Fruit fly (Drosophila melanogaster) whole organism, embryonic: Measurements from ENCODE around the gene UQCR-14.
A peak's percentile ranks its signal among the peaks of the same experiment; 100 is the strongest.

Experiments
- Ada2b ChIP-seq: fragments of 200-800 bp; sonication (Bioruptor generic); IDR thresholded peaks from 2 replicates; pipeline ENCODE4 v1.3.6; 2022; ENCODE audit warnings: missing biosample characterization, missing genetic modification characterization
- Aef1 ChIP-seq: fragments of 200-800 bp; sonication (Bioruptor generic); IDR thresholded peaks from 3 replicates; pipeline ENCODE4 v1.3.6; 2022; ENCODE audit warnings: missing biosample characterization, missing genetic modification characterization
- Antp ChIP-seq: fragments of 200-800 bp; sonication (Bioruptor generic); optimal IDR thresholded peaks from 3 replicates; lab custom pipeline; 2016; ENCODE audit warnings: missing biosample characterization, missing genetic modification characterization
- CG11723 ChIP-seq: fragments of 200-800 bp; sonication (Bioruptor generic); optimal IDR thresholded peaks from 2 replicates; lab custom pipeline; 2017; ENCODE audit warnings: missing biosample characterization, mild to moderate bottlenecking, missing genetic modification characterization
- CG1233 ChIP-seq: fragments of 200-800 bp; sonication (Bioruptor generic); optimal IDR thresholded peaks from 4 replicates; lab custom pipeline; 2018; ENCODE audit warnings: missing biosample characterization, mild to moderate bottlenecking, missing genetic modification characterization
- CG12942 ChIP-seq: fragments of 200-800 bp; sonication (Bioruptor generic); optimal IDR thresholded peaks from 3 replicates; lab custom pipeline; 2016; ENCODE audit warnings: missing biosample characterization, missing genetic modification characterization
- CG13287 ChIP-seq: fragments of 200-800 bp; sonication (Bioruptor generic); IDR thresholded peaks from 2 replicates; pipeline ENCODE4 v1.3.6; 2022; ENCODE audit warnings: missing biosample characterization, missing genetic modification characterization; ENCODE audit not compliant: partially characterized antibody
- CG14710 ChIP-seq: fragments of 200-800 bp; sonication (Bioruptor generic); optimal IDR thresholded peaks from 3 replicates; lab custom pipeline; 2019; ENCODE audit warnings: missing biosample characterization, mild to moderate bottlenecking, missing genetic modification characterization, moderate library complexity
- CG15514 ChIP-seq: fragments of 200-800 bp; sonication (Bioruptor generic); optimal IDR thresholded peaks from 3 replicates; lab custom pipeline; 2017; ENCODE audit warnings: missing biosample characterization, missing genetic modification characterization, mild to moderate bottlenecking, moderate library complexity, missing genetic modification reagents
- CG2116 ChIP-seq: fragments of 200-800 bp; sonication (Bioruptor generic); optimal IDR thresholded peaks from 3 replicates; lab custom pipeline; 2018; ENCODE audit warnings: missing biosample characterization, mild to moderate bottlenecking, missing genetic modification characterization
- CG2120 ChIP-seq: fragments of 200-800 bp; sonication (Bioruptor generic); optimal IDR thresholded peaks from 3 replicates; lab custom pipeline; 2016; ENCODE audit warnings: missing biosample characterization, missing genetic modification characterization
- CG33213 ChIP-seq: fragments of 200-800 bp; sonication (Bioruptor generic); optimal IDR thresholded peaks from 3 replicates; lab custom pipeline; 2016; ENCODE audit warnings: missing biosample characterization, missing genetic modification characterization
- CG34376 ChIP-seq: fragments of 200-800 bp; sonication (Bioruptor generic); optimal IDR thresholded peaks from 2 replicates; lab custom pipeline; 2018; ENCODE audit warnings: missing biosample characterization, mild to moderate bottlenecking, missing genetic modification characterization
- CG3726 ChIP-seq: fragments of 200-800 bp; sonication (Bioruptor generic); IDR thresholded peaks from 3 replicates; pipeline ENCODE4, ENCODE4 v1.3.6; 2022; ENCODE audit warnings: missing biosample characterization, missing genetic modification characterization
- CG43689 ChIP-seq: fragments of 200-800 bp; sonication (Bioruptor generic); IDR thresholded peaks from 2 replicates; pipeline ENCODE4 v1.3.6; 2022; ENCODE audit warnings: missing biosample characterization, missing genetic modification characterization
- CG4820 ChIP-seq: fragments of 200-800 bp; sonication (Bioruptor generic); optimal IDR thresholded peaks from 3 replicates; lab custom pipeline; 2016; ENCODE audit warnings: missing biosample characterization, missing genetic modification characterization
- CG9727 ChIP-seq: fragments of 200-800 bp; sonication (Bioruptor generic); optimal IDR thresholded peaks from 3 replicates; lab custom pipeline; 2017; ENCODE audit warnings: missing biosample characterization, mild to moderate bottlenecking, missing genetic modification characterization
- CG9797 ChIP-seq: fragments of 200-800 bp; sonication (Bioruptor generic); optimal IDR thresholded peaks from 3 replicates; lab custom pipeline; 2018; ENCODE audit warnings: missing biosample characterization, mild to moderate bottlenecking, missing genetic modification characterization
- Camta ChIP-seq: fragments of 200-800 bp; sonication (Bioruptor generic); optimal IDR thresholded peaks from 2 replicates; lab custom pipeline; 2016; ENCODE audit warnings: missing biosample characterization, missing genetic modification characterization
- CoRest ChIP-seq: fragments of 200-800 bp; sonication (Bioruptor generic); optimal IDR thresholded peaks from 3 replicates; lab custom pipeline; 2018; ENCODE audit warnings: missing biosample characterization, mild to moderate bottlenecking, missing genetic modification characterization, moderate library complexity
- D19B ChIP-seq: fragments of 200-800 bp; sonication (Bioruptor generic); optimal IDR thresholded peaks from 2 replicates; lab custom pipeline; 2017; ENCODE audit warnings: missing biosample characterization, mild to moderate bottlenecking, missing genetic modification characterization
- Fer1 ChIP-seq: fragments of 200-800 bp; sonication (Bioruptor generic); optimal IDR thresholded peaks from 2 replicates; lab custom pipeline; 2017; ENCODE audit warnings: missing biosample characterization, mild to moderate bottlenecking, missing genetic modification characterization
- H15 ChIP-seq: fragments of 200-800 bp; sonication (Bioruptor generic); IDR thresholded peaks from 3 replicates; pipeline ENCODE4 v1.3.6; 2022; ENCODE audit warnings: missing biosample characterization, missing genetic modification characterization
- H2.0 ChIP-seq: fragments of 200-800 bp; sonication (Bioruptor generic); IDR thresholded peaks from 2 replicates; pipeline ENCODE4 v1.3.6; 2022; ENCODE audit warnings: missing biosample characterization, missing genetic modification characterization
- HmgD ChIP-seq: fragments of 200-800 bp; sonication (Bioruptor generic); optimal IDR thresholded peaks from 3 replicates; lab custom pipeline; 2016; ENCODE audit warnings: missing biosample characterization, missing genetic modification characterization
- Hr51 ChIP-seq, 2 experiments: fragments of 200-800 bp; sonication (Bioruptor generic); optimal IDR thresholded peaks; 2 replicates in 1 of 2; 3 replicates in 1 of 2; lab custom pipeline; 2016 to 2018; ENCODE audit warnings: missing biosample characterization in 2 of 2, missing genetic modification characterization in 2 of 2, mild to moderate bottlenecking in 1 of 2, moderate library complexity in 1 of 2
- Max ChIP-seq: fragments of 200-800 bp; sonication (Bioruptor generic); optimal IDR thresholded peaks from 2 replicates; lab custom pipeline; 2016; ENCODE audit warnings: missing biosample characterization, mild to moderate bottlenecking, missing genetic modification characterization
- Mrtf ChIP-seq: fragments of 200-800 bp; sonication (Bioruptor generic); IDR thresholded peaks from 3 replicates; pipeline ENCODE4 v1.3.6; 2022; ENCODE audit warnings: missing biosample characterization, missing genetic modification characterization
- NFAT ChIP-seq: fragments of 200-800 bp; sonication (Bioruptor generic); IDR thresholded peaks from 2 replicates; pipeline ENCODE4 v1.3.6; 2022; ENCODE audit warnings: missing biosample characterization, missing genetic modification characterization
- Nf-YB ChIP-seq: fragments of 200-800 bp; sonication (Bioruptor generic); optimal IDR thresholded peaks from 3 replicates; lab custom pipeline; 2019; ENCODE audit warnings: missing biosample characterization, mild to moderate bottlenecking, missing genetic modification characterization, moderate library complexity
- Sox102F ChIP-seq: fragments of 200-800 bp; sonication (Bioruptor generic); optimal IDR thresholded peaks from 2 replicates; lab custom pipeline; 2018; ENCODE audit warnings: missing biosample characterization, mild to moderate bottlenecking, missing genetic modification characterization, moderate library complexity
- Sry-δ ChIP-seq: fragments of 200-800 bp; sonication (Bioruptor generic); optimal IDR thresholded peaks from 2 replicates; lab custom pipeline; 2016; ENCODE audit warnings: missing biosample characterization, missing genetic modification characterization
- amos ChIP-seq: fragments of 200-800 bp; sonication (Bioruptor generic); IDR thresholded peaks from 2 replicates; pipeline ENCODE4 v1.3.6; 2022; ENCODE audit warnings: missing biosample characterization, missing genetic modification characterization; ENCODE audit not compliant: partially characterized antibody
- bbx ChIP-seq: fragments of 200-800 bp; sonication (Bioruptor generic); IDR thresholded peaks from 2 replicates; pipeline ENCODE4 v1.3.6; 2022; ENCODE audit warnings: missing biosample characterization, missing genetic modification characterization; ENCODE audit not compliant: partially characterized antibody
- bowl ChIP-seq: fragments of 200-800 bp; sonication (Bioruptor generic); IDR thresholded peaks from 2 replicates; pipeline ENCODE4 v1.3.6; 2022; ENCODE audit warnings: missing biosample characterization, missing genetic modification characterization
- ewg ChIP-seq: fragments of 200-800 bp; sonication (Bioruptor generic); optimal IDR thresholded peaks from 3 replicates; lab custom pipeline; 2017; ENCODE audit warnings: mild to moderate bottlenecking, missing biosample characterization, missing genetic modification reagents, missing genetic modification characterization
- fd3F ChIP-seq: fragments of 200-800 bp; sonication (Bioruptor generic); optimal IDR thresholded peaks from 2 replicates; lab custom pipeline; 2018; ENCODE audit warnings: missing biosample characterization, mild to moderate bottlenecking, missing genetic modification characterization, moderate library complexity
- fd96Cb ChIP-seq: fragments of 200-800 bp; sonication (Bioruptor generic); optimal IDR thresholded peaks from 2 replicates; lab custom pipeline; 2018; ENCODE audit warnings: missing biosample characterization, mild to moderate bottlenecking, missing genetic modification characterization, moderate library complexity
- inv ChIP-seq: fragments of 200-800 bp; sonication (Bioruptor generic); IDR thresholded peaks from 2 replicates; pipeline ENCODE4 v1.3.6; 2022; ENCODE audit warnings: missing biosample characterization, missing genetic modification characterization; ENCODE audit not compliant: partially characterized antibody
- kah ChIP-seq: fragments of 200-800 bp; sonication (Bioruptor generic); optimal IDR thresholded peaks from 2 replicates; lab custom pipeline; 2018; ENCODE audit warnings: missing biosample characterization, mild to moderate bottlenecking, missing genetic modification characterization
- mam ChIP-seq: fragments of 200-800 bp; sonication (Bioruptor generic); optimal IDR thresholded peaks from 3 replicates; lab custom pipeline; 2016; ENCODE audit warnings: missing biosample characterization, missing genetic modification characterization
- nmo ChIP-seq: fragments of 200-800 bp; sonication (Bioruptor generic); optimal IDR thresholded peaks from 2 replicates; lab custom pipeline; 2018; ENCODE audit warnings: missing biosample characterization, mild to moderate bottlenecking, missing genetic modification characterization, moderate library complexity
- p53 ChIP-seq: fragments of 200-800 bp; sonication (Bioruptor generic); optimal IDR thresholded peaks from 2 replicates; lab custom pipeline; 2016; ENCODE audit warnings: missing biosample characterization, missing genetic modification characterization
- pfk ChIP-seq: fragments of 200-800 bp; sonication (Bioruptor generic); optimal IDR thresholded peaks from 2 replicates; lab custom pipeline; 2018; ENCODE audit warnings: missing biosample characterization, mild to moderate bottlenecking, missing genetic modification characterization, moderate library complexity
- ro ChIP-seq: fragments of 200-800 bp; sonication (Bioruptor generic); IDR thresholded peaks from 2 replicates; pipeline ENCODE4 v1.3.6; 2022; ENCODE audit warnings: missing biosample characterization, missing genetic modification characterization
- sim ChIP-seq: fragments of 200-800 bp; sonication (Bioruptor generic); IDR thresholded peaks from 2 replicates; pipeline ENCODE4 v1.3.6; 2022; ENCODE audit warnings: missing biosample characterization, missing genetic modification characterization
- stc ChIP-seq: fragments of 200-800 bp; sonication (Bioruptor generic); IDR thresholded peaks from 2 replicates; pipeline ENCODE4 v1.3.6; 2022; ENCODE audit warnings: missing biosample characterization, missing genetic modification characterization
- stwl ChIP-seq: fragments of 200-800 bp; sonication (Bioruptor generic); optimal IDR thresholded peaks from 3 replicates; lab custom pipeline; 2018; ENCODE audit warnings: missing biosample characterization, mild to moderate bottlenecking, missing genetic modification characterization, moderate library complexity

Gene UQCR-14

dm6 chrX:16320197-16320921 is 34.3 kb downstream of the UQCR-14 start, which contains the start of gene Cyp1 (continued):
- TF ChIP-seq fd3F (GFP tag; lab: Kevin White, UChicago) (peak; percentile 9), CG14710 (tag; lab: Kevin White, UChicago) (peak; percentile 32), CoRest (peak; percentile 32), CG12942 (GFP tag; lab: Kevin White, UChicago) (no peak), CG34376 (no peak), amos (GFP tag; lab: Robert Waterston, UW) (peak; percentile 90), H2.0 (peak; percentile 36; the same call in 1 of the 2 replicates), Nf-YB (GFP tag; lab: Kevin White, UChicago) (no peak), D19B (no peak), Camta (GFP tag; lab: Kevin White, UChicago) (no peak), Aef1 (0 out of 3 replicates have a peak, but pooled peaks have one; percentile 27), Mrtf (GFP tag; lab: Robert Waterston, UW) (no peak; the same call in 2 of the 3 replicates), ro (GFP tag; lab: Robert Waterston, UW) (no peak), kah (GFP tag; lab: Kevin White, UChicago) (no peak), H15 (GFP tag; lab: Robert Waterston, UW) (peak; percentile 29; the same call in 1 of the 3 replicates), mam (peak; percentile 18), nmo (GFP tag; lab: Kevin White, UChicago) (peak; percentile 44), pfk (GFP tag; lab: Kevin White, UChicago) (peak; percentile 98), CG9727 (peak; percentile 47), CG33213 (GFP tag; lab: Kevin White, UChicago) (no peak), Ada2b (GFP tag; lab: Robert Waterston, UW) (0 out of 2 replicates have a peak, but pooled peaks have one; percentile 31), CG2120 (GFP tag; lab: Kevin White, UChicago) (peak; percentile 54), ewg (GFP tag; lab: Kevin White, UChicago) (peak; percentile 12), p53 (GFP tag; lab: Kevin White, UChicago) (no peak), Antp (GFP tag; lab: Kevin White, UChicago) (peak; percentile 12), CG9797 (GFP tag; lab: Kevin White, UChicago) (peak; percentile 41), sim (peak; percentile 44; the same call in 1 of the 2 replicates), Fer1 (GFP tag; lab: Kevin White, UChicago) (peak; percentile 39), Hr51 (GFP tag; optimal IDR thresholded peaks at IDR 0.05; lab: Kevin White, UChicago) (peak in 1 of 2 experiments; percentile 5), Sry-δ (GFP tag; lab: Kevin White, UChicago) (peak; percentile 80), inv (GFP tag; lab: Robert Waterston, UW) (peak; percentile 71; the same call in 1 of the 2 replicates), bowl (no peak), Max (GFP tag; lab: Kevin White, UChicago) (peak; percentile 6), NFAT (GFP tag; lab: Robert Waterston, UW) (peak; percentile 73; the same call in 1 of the 2 replicates), stc (GFP tag; lab: Robert Waterston, UW) (0 out of 2 replicates have a peak, but pooled peaks have one; percentile 31), CG1233 (GFP tag; lab: Kevin White, UChicago) (peak; percentile 33), CG15514 (GFP tag; lab: Kevin White, UChicago) (peak; percentile 88), stwl (tag; lab: Kevin White, UChicago) (peak; percentile 41), CG43689 (no peak), CG3726 (no peak), HmgD (GFP tag; lab: Kevin White, UChicago) (peak; percentile 4), Sox102F (GFP tag; lab: Kevin White, UChicago) (no peak), CG4820 (peak; percentile 31), fd96Cb (tag; lab: Kevin White, UChicago) (peak; percentile 35), CG2116 (peak; percentile 98), CG11723 (GFP tag; lab: Kevin White, UChicago) (peak; percentile 51), CG13287 (peak; percentile 77), bbx (GFP tag; lab: Robert Waterston, UW) (peak; percentile 90)
